Worm (Caenorhabditis elegans) whole organism, mixed stage, embryonic: Measurements from ENCODE around the gene eat-20.

Experiments
- M03D4.4 ChIP-seq: sonication (generic microtip); optimal IDR thresholded peaks from 2 replicates; lab custom pipeline; 2017; ENCODE audit warnings: mild to moderate bottlenecking, missing genetic modification characterization, missing compliant biosample characterization
- bed-3 ChIP-seq: fragments of 200-800 bp; sonication (Bioruptor generic); optimal IDR thresholded peaks from 3 replicates; lab custom pipeline; 2018; ENCODE audit warnings: mild to moderate bottlenecking, missing genetic modification characterization, moderate library complexity, missing compliant biosample characterization
- blmp-1 ChIP-seq: fragments of 150-350 bp; optimal IDR thresholded peaks from 2 replicates; lab custom pipeline; 2014; ENCODE audit warnings: missing biosample characterization, missing genetic modification characterization
- ceh-39 ChIP-seq: fragments of 150-350 bp; optimal IDR thresholded peaks from 2 replicates; lab custom pipeline; 2014; ENCODE audit warnings: missing biosample characterization, missing genetic modification characterization
- ceh-43 ChIP-seq: fragments of 200-800 bp; sonication (Bioruptor generic); optimal IDR thresholded peaks from 2 replicates; lab custom pipeline; 2018; ENCODE audit warnings: mild to moderate bottlenecking, missing genetic modification characterization, moderate library complexity, missing compliant biosample characterization
- ceh-83 ChIP-seq: fragments of 200-800 bp; sonication (Bioruptor generic); optimal IDR thresholded peaks from 2 replicates; lab custom pipeline; 2018; ENCODE audit warnings: mild to moderate bottlenecking, missing genetic modification characterization, missing compliant biosample characterization
- ces-1 ChIP-seq: fragments of 150-350 bp; optimal IDR thresholded peaks from 2 replicates; lab custom pipeline; 2014; ENCODE audit warnings: missing biosample characterization, missing genetic modification reagents, missing genetic modification characterization
- cnd-1 ChIP-seq: fragments of 200-800 bp; sonication (Bioruptor generic); optimal IDR thresholded peaks from 2 replicates; lab custom pipeline; 2018; ENCODE audit warnings: mild to moderate bottlenecking, missing genetic modification characterization, missing compliant biosample characterization
- drap-1 ChIP-seq: fragments of 200-800 bp; sonication (Bioruptor generic); optimal IDR thresholded peaks from 3 replicates; lab custom pipeline; 2018; ENCODE audit warnings: mild to moderate bottlenecking, missing genetic modification characterization, missing compliant biosample characterization
- elt-1 ChIP-seq: sonication (generic microtip); optimal IDR thresholded peaks from 2 replicates; lab custom pipeline; 2017; ENCODE audit warnings: missing genetic modification characterization, mild to moderate bottlenecking, missing compliant biosample characterization, antibody characterized with exemption, moderate library complexity, borderline replicate concordance; ENCODE audit not compliant: insufficient read depth
- elt-3 ChIP-seq: fragments of 150-350 bp; optimal IDR thresholded peaks from 2 replicates; lab custom pipeline; 2014; ENCODE audit warnings: missing biosample characterization, missing genetic modification characterization
- flh-1 ChIP-seq: fragments of 200-800 bp; sonication (Bioruptor generic); optimal IDR thresholded peaks from 2 replicates; lab custom pipeline; 2018; ENCODE audit warnings: mild to moderate bottlenecking, missing genetic modification characterization, moderate library complexity, missing compliant biosample characterization
- ham-2 ChIP-seq: fragments of 200-800 bp; sonication (Bioruptor generic); optimal IDR thresholded peaks from 2 replicates; lab custom pipeline; 2018; ENCODE audit warnings: mild to moderate bottlenecking, missing genetic modification characterization, missing compliant biosample characterization
- hlh-1 ChIP-seq: fragments of 150-350 bp; optimal IDR thresholded peaks from 2 replicates; lab custom pipeline; 2014; ENCODE audit warnings: missing biosample characterization, missing genetic modification reagents, missing genetic modification characterization
- lin-13 ChIP-seq: fragments of 150-350 bp; optimal IDR thresholded peaks from 2 replicates; lab custom pipeline; 2014; ENCODE audit warnings: missing biosample characterization, missing genetic modification characterization
- lin-32 ChIP-seq: fragments of 200-800 bp; sonication (Bioruptor generic); optimal IDR thresholded peaks from 2 replicates; lab custom pipeline; 2018; ENCODE audit warnings: mild to moderate bottlenecking, missing genetic modification characterization, missing compliant biosample characterization
- lsy-2 ChIP-seq: fragments of 150-350 bp; optimal IDR thresholded peaks from 2 replicates; lab custom pipeline; 2014; ENCODE audit warnings: missing biosample characterization, missing genetic modification characterization
- mab-5 ChIP-seq: fragments of 150-350 bp; optimal IDR thresholded peaks from 2 replicates; lab custom pipeline; 2014; ENCODE audit warnings: missing biosample characterization, missing genetic modification characterization
- mep-1 ChIP-seq: fragments of 150-350 bp; optimal IDR thresholded peaks from 2 replicates; lab custom pipeline; 2017; ENCODE audit warnings: missing biosample characterization, missing genetic modification reagents, missing genetic modification characterization, inconsistent platforms
- mls-2 ChIP-seq: sonication (generic microtip); optimal IDR thresholded peaks from 2 replicates; lab custom pipeline; 2016; ENCODE audit warnings: mild to moderate bottlenecking, missing genetic modification characterization, moderate library complexity, missing compliant biosample characterization
- nhr-12 ChIP-seq: fragments of 150-350 bp; optimal IDR thresholded peaks from 2 replicates; lab custom pipeline; 2014; ENCODE audit warnings: missing biosample characterization, missing genetic modification characterization
- nhr-2 ChIP-seq: fragments of 150-350 bp; optimal IDR thresholded peaks from 2 replicates; lab custom pipeline; 2014; ENCODE audit warnings: missing biosample characterization, missing genetic modification characterization
- nhr-237 ChIP-seq: fragments of 150-350 bp; optimal IDR thresholded peaks from 2 replicates; lab custom pipeline; 2014; ENCODE audit warnings: missing biosample characterization, missing genetic modification characterization
- nhr-28 ChIP-seq: fragments of 150-350 bp; optimal IDR thresholded peaks from 2 replicates; lab custom pipeline; 2014; ENCODE audit warnings: missing biosample characterization, missing genetic modification characterization
- nhr-76 ChIP-seq: sonication (generic microtip); optimal IDR thresholded peaks from 2 replicates; lab custom pipeline; 2017; ENCODE audit warnings: missing biosample characterization, missing genetic modification characterization
- pha-4 ChIP-seq: fragments of 150-350 bp; optimal IDR thresholded peaks from 2 replicates; lab custom pipeline; 2018; ENCODE audit warnings: missing biosample characterization, missing genetic modification reagents, missing genetic modification characterization
- sem-2 ChIP-seq: fragments of 200-800 bp; sonication (Bioruptor generic); optimal IDR thresholded peaks from 2 replicates; lab custom pipeline; 2018; ENCODE audit warnings: mild to moderate bottlenecking, missing genetic modification characterization, missing compliant biosample characterization
- snpc-4 ChIP-seq: fragments of 150-350 bp; optimal IDR thresholded peaks from 2 replicates; lab custom pipeline; 2014; ENCODE audit warnings: missing biosample characterization, missing genetic modification characterization
- sptf-1 ChIP-seq: sonication (generic microtip); optimal IDR thresholded peaks from 2 replicates; lab custom pipeline; 2017; ENCODE audit warnings: mild to moderate bottlenecking, missing genetic modification characterization, moderate library complexity, missing compliant biosample characterization
- tbx-8 ChIP-seq: fragments of 200-800 bp; sonication (Bioruptor generic); optimal IDR thresholded peaks from 2 replicates; lab custom pipeline; 2018; ENCODE audit warnings: mild to moderate bottlenecking, missing genetic modification characterization, moderate library complexity, missing compliant biosample characterization
- unc-120 ChIP-seq: sonication (generic microtip); optimal IDR thresholded peaks from 2 replicates; lab custom pipeline; 2017; ENCODE audit warnings: missing genetic modification characterization, missing compliant biosample characterization; ENCODE audit not compliant: poor library complexity, severe bottlenecking
- unc-39 ChIP-seq: fragments of 150-350 bp; optimal IDR thresholded peaks from 2 replicates; lab custom pipeline; 2014; ENCODE audit warnings: missing biosample characterization, missing genetic modification characterization
- unc-62 ChIP-seq: fragments of 150-350 bp; optimal IDR thresholded peaks from 2 replicates; lab custom pipeline; 2014; ENCODE audit warnings: missing biosample characterization, missing genetic modification reagents, missing genetic modification characterization
- zip-8 ChIP-seq: fragments of 150-350 bp; optimal IDR thresholded peaks from 2 replicates; lab custom pipeline; 2014; ENCODE audit warnings: missing biosample characterization, missing genetic modification characterization
- ztf-11 ChIP-seq: fragments of 150-350 bp; optimal IDR thresholded peaks from 2 replicates; lab custom pipeline; 2014; ENCODE audit warnings: missing biosample characterization, missing genetic modification characterization

The eat-20 gene

DNA sequence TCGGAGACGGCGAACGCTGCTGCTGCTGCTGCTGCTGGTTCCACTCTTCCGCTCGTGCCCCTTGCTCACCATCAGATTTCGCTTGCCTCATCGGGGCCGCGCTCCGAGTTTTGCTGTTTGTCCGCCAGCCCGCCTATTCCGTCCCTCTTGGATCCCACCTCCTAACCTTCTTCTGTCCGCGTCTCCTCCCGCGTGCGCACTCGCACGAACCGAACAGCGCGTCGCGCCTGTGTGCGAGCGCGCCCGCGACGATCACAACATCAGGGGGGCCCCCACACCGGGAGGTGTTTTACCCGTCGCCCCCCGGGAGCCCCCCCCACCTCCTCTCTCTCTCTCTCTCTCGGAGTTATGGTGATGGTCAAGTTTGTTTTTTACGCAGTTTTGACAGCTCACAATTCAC is 6.0 kb downstream of the eat-20 start:
- TF ChIP-seq nhr-28 (tag; lab: Kevin White, UChicago) (no peak), hlh-1 (no peak), sptf-1 (tag; lab: Kevin White, UChicago) (peak; percentile 41), sem-2 (GFP tag; lab: Kevin White, UChicago) (peak; percentile 18), M03D4.4 (tag; lab: Kevin White, UChicago) (peak; percentile 51), unc-120 (peak; percentile 21), nhr-237 (no peak)

DNA sequence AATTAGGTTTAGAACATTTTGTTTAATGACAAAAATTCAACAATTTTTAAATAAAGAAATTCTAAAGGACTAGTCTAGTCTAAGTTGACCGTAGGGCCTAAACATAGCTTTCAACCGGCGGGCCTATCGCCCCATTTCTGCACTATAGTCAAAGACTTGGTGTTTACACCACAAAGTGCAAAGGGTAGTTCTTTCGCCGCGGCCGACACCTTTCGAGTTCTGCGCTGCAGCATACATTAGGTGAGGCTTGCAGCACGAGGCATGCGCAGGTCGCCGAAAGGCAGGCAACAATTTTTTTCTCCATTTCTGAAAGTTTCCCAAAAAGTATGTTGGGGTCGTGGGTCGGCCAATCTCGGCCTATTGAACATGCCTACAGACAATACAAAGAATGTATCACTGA is 18.7 kb downstream of the eat-20 start:
- TF ChIP-seq ces-1 (GFP tag; lab: Kevin White, UChicago) (no peak), ceh-43 (no peak), elt-3 (tag; lab: Kevin White, UChicago) (no peak), lin-32 (GFP tag; lab: Kevin White, UChicago) (no peak), mep-1 (tag; lab: Kevin White, UChicago) (no peak), pha-4 (tag; lab: Kevin White, UChicago) (no peak), zip-8 (tag; lab: Kevin White, UChicago) (no peak)

DNA sequence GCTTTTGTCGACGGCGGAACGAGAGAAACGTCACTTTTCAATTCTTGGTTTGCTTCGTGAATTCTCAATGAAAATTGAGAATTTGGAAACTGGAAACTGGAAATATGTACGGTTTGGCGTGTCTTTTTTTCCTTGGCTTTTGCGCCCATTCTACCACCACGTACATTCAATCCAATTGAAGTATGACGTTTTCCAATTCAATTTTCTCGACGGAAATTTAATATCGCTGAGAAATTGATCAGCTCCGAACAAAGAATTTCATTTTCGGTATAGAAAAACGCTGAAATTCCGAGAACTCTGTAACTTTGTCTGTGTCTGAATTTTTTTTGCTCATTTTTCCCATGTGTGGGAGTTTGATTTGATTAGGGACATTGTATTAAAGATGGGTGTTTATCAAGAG is 23.4 kb downstream of the eat-20 start:
- TF ChIP-seq mls-2 (tag; lab: Kevin White, UChicago) (no peak), ces-1 (GFP tag; lab: Kevin White, UChicago) (peak; percentile 65), lin-32 (GFP tag; lab: Kevin White, UChicago) (no peak), ham-2 (no peak)
- TF ChIP-seq, all 35 proteins: peak for 1

DNA sequence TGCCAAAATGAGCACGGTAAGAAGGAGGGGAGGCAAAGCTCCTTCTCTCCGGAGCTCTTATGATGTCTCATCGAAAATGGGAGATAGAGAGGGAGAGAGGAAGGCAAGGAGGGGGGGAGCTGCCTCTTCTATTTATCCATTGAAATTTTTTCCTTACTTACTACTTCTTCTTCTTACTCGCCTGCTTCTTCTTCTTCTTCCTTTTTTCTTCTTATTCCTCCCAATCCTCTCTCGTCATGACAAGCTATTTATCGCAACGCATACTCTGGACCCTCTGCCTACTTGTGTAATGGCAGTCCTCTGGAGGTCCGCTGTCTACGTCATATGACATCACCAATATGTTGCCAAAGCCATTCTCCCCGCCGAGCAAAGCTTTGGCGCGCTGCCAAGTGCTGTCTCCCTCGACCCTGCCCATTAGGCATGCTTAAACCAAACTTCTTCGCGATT is 25.4 kb downstream of the eat-20 start:
- TF ChIP-seq nhr-76 (tag; lab: Kevin White, UChicago) = no peak
- TF ChIP-seq nhr-12 (tag; lab: Kevin White, UChicago) = no peak
- TF ChIP-seq unc-62 (GFP tag; lab: Kevin White, UChicago) = no peak
- no peak for TF ChIP-seq unc-39 (tag; lab: Kevin White, UChicago)
- no peak for TF ChIP-seq snpc-4
- TF ChIP-seq ces-1 (GFP tag; lab: Kevin White, UChicago) = peak; percentile 72
- TF ChIP-seq nhr-28 (tag; lab: Kevin White, UChicago) = no peak
- TF ChIP-seq zip-8 (tag; lab: Kevin White, UChicago) = no peak
- no peak for TF ChIP-seq tbx-8 (GFP tag; lab: Kevin White, UChicago)
- TF ChIP-seq sem-2 (GFP tag; lab: Kevin White, UChicago) = no peak
- TF ChIP-seq unc-120 = peak; percentile 64
- no peak for TF ChIP-seq mab-5 (tag; lab: Kevin White, UChicago)
- TF ChIP-seq lin-32 (GFP tag; lab: Kevin White, UChicago) = no peak
- no peak for TF ChIP-seq lin-13 (tag; lab: Kevin White, UChicago)
- TF ChIP-seq ham-2 = no peak
- no peak for TF ChIP-seq bed-3
- TF ChIP-seq drap-1 = peak; percentile 11
- peak; percentile 31 for TF ChIP-seq hlh-1
- TF ChIP-seq blmp-1 (tag; lab: Kevin White, UChicago) = no peak
- TF ChIP-seq mep-1 (tag; lab: Kevin White, UChicago) = no peak
- no peak for TF ChIP-seq elt-3 (tag; lab: Kevin White, UChicago)
- no peak for TF ChIP-seq nhr-2
- no peak for TF ChIP-seq ceh-83 (GFP tag; lab: Kevin White, UChicago)
- no peak for TF ChIP-seq nhr-237
- no peak for TF ChIP-seq mls-2 (tag; lab: Kevin White, UChicago)
- TF ChIP-seq ceh-39 (tag; lab: Kevin White, UChicago) = no peak
- TF ChIP-seq lsy-2 (tag; lab: Kevin White, UChicago) = no peak
- no peak for TF ChIP-seq ceh-43
- TF ChIP-seq elt-1 (tag; lab: Kevin White, UChicago) = no peak
- no peak for TF ChIP-seq pha-4 (tag; lab: Kevin White, UChicago)
- TF ChIP-seq ztf-11 (tag; lab: Kevin White, UChicago) = no peak
- TF ChIP-seq cnd-1 (tag; lab: Kevin White, UChicago) = no peak
- TF ChIP-seq sptf-1 (tag; lab: Kevin White, UChicago) = peak; percentile 15
- TF ChIP-seq M03D4.4 (tag; lab: Kevin White, UChicago) = no peak
- no peak for TF ChIP-seq flh-1
